Worm (Caenorhabditis elegans) whole organism, L4 larva: ENCODE data around the gene srd-23.
A peak's percentile ranks its signal among the peaks of the same experiment; 100 is the strongest.

Experiments
- D1046.2 ChIP-seq: fragments of 200-800 bp; sonication (Bioruptor generic); IDR thresholded peaks from 2 replicates; pipeline ENCODE4 v1.3.6; 2022; ENCODE audit warnings: missing genetic modification characterization, missing compliant biosample characterization
- F49E8.2 ChIP-seq: sonication (generic microtip); optimal IDR thresholded peaks from 2 replicates; lab custom pipeline; 2016; ENCODE audit warnings: missing compliant biosample characterization, mild to moderate bottlenecking, missing genetic modification characterization, borderline replicate concordance
- T26A8.4 ChIP-seq: fragments of 200-800 bp; sonication (Bioruptor generic); IDR thresholded peaks from 2 replicates; pipeline ENCODE4 v1.3.6; 2022; ENCODE audit warnings: missing genetic modification characterization, missing compliant biosample characterization
- Y75B8A.6 ChIP-seq: fragments of 200-800 bp; sonication (Bioruptor generic); IDR thresholded peaks from 2 replicates; pipeline ENCODE4 v1.3.6; 2022; ENCODE audit warnings: missing genetic modification reagents, missing genetic modification characterization, missing compliant biosample characterization
- aha-1 ChIP-seq: fragments of 150-350 bp; peaks from one replicate; lab custom pipeline; 2014; ENCODE audit warnings: missing biosample characterization, missing genetic modification characterization
- ama-1 ChIP-seq: fragments of 150-350 bp; optimal IDR thresholded peaks from 2 replicates; lab custom pipeline; 2014; ENCODE audit warnings: inconsistent platforms, mixed read lengths
- daf-12 ChIP-seq: fragments of 150-350 bp; optimal IDR thresholded peaks from 2 replicates; lab custom pipeline; 2014; ENCODE audit warnings: missing biosample characterization, missing genetic modification reagents, missing genetic modification characterization
- daf-19 ChIP-seq: fragments of 200-800 bp; sonication (Bioruptor generic); conservative IDR thresholded peaks from 2 replicates; pipeline ENCODE4 v1.3.6; 2022; ENCODE audit warnings: missing genetic modification characterization, missing compliant biosample characterization
- dmd-8 ChIP-seq: fragments of 200-800 bp; sonication (Bioruptor generic); IDR thresholded peaks from 2 replicates; pipeline ENCODE4 v1.3.6; 2022; ENCODE audit warnings: missing genetic modification characterization, missing compliant biosample characterization
- hif-1 ChIP-seq, 2 experiments: sonication (generic microtip); optimal IDR thresholded peaks; 2 replicates each; lab custom pipeline; 2016 to 2017; ENCODE audit warnings: missing compliant biosample characterization in 2 of 2, missing genetic modification characterization in 2 of 2, missing genetic modification reagents in 2 of 2, missing genotype in 2 of 2, mild to moderate bottlenecking in 1 of 2
- hmg-1.1 ChIP-seq: fragments of 200-800 bp; sonication (Bioruptor generic); IDR thresholded peaks from 2 replicates; pipeline ENCODE4 v1.3.6; 2022; ENCODE audit warnings: missing genetic modification reagents, missing genetic modification characterization, missing compliant biosample characterization
- lin-29 ChIP-seq: fragments of 200-800 bp; sonication (Bioruptor generic); IDR thresholded peaks from 2 replicates; pipeline ENCODE4 v1.3.6; 2022; ENCODE audit warnings: missing genetic modification reagents, missing genetic modification characterization, missing compliant biosample characterization
- madf-9 ChIP-seq: fragments of 200-800 bp; sonication (Bioruptor generic); conservative IDR thresholded peaks from 2 replicates; pipeline ENCODE4 v1.3.6; 2022; ENCODE audit warnings: missing genetic modification reagents, missing genetic modification characterization, missing compliant biosample characterization
- mdt-29 ChIP-seq: fragments of 200-800 bp; sonication (Bioruptor generic); IDR thresholded peaks from 2 replicates; pipeline ENCODE4 v1.3.6; 2022; ENCODE audit warnings: missing genetic modification reagents, missing genetic modification characterization, missing compliant biosample characterization
- nhr-10 ChIP-seq: fragments of 150-350 bp; optimal IDR thresholded peaks from 2 replicates; lab custom pipeline; 2014; ENCODE audit warnings: missing biosample characterization, missing genetic modification characterization
- nhr-11 ChIP-seq: fragments of 150-350 bp; optimal IDR thresholded peaks from 2 replicates; lab custom pipeline; 2014; ENCODE audit warnings: missing biosample characterization, missing genetic modification characterization
- nhr-111 ChIP-seq: fragments of 200-800 bp; sonication (Bioruptor generic); optimal IDR thresholded peaks from 2 replicates; lab custom pipeline; 2018; ENCODE audit warnings: mild to moderate bottlenecking, missing genetic modification characterization, missing compliant biosample characterization
- nhr-48 ChIP-seq: sonication (generic microtip); optimal IDR thresholded peaks from 2 replicates; lab custom pipeline; 2016; ENCODE audit warnings: mild to moderate bottlenecking, missing genetic modification characterization, missing compliant biosample characterization
- pha-4 ChIP-seq, 2 experiments: fragments of 150-350 bp in 1 of 2; fragments of 200-800 bp in 1 of 2; sonication (Bioruptor generic) in 1 of 2; IDR thresholded peaks in 1 of 2; optimal IDR thresholded peaks in 1 of 2; 2 replicates each; pipeline versions ENCODE4 v1.3.6 to Lab custom; 2014 to 2022; ENCODE audit warnings: missing genetic modification characterization in 2 of 2, missing genetic modification reagents in 2 of 2, missing biosample characterization in 1 of 2, missing compliant biosample characterization in 1 of 2
- snpc-1.2 ChIP-seq: fragments of 200-800 bp; sonication (Bioruptor generic); IDR thresholded peaks from 2 replicates; pipeline ENCODE4 v1.3.6; 2022; ENCODE audit warnings: missing genetic modification reagents, missing genetic modification characterization, missing compliant biosample characterization
- unc-130 ChIP-seq: sonication (generic microtip); optimal IDR thresholded peaks from 2 replicates; lab custom pipeline; 2016; ENCODE audit warnings: missing genetic modification reagents, missing genetic modification characterization, missing compliant biosample characterization
- unc-62 ChIP-seq, 3 experiments: fragments of 150-350 bp in 1 of 3; sonication (generic microtip); optimal IDR thresholded peaks in 2 of 3; peaks in 1 of 3; 1 replicate in 1 of 3; 2 replicates in 2 of 3; lab custom pipeline; 2014 to 2017; ENCODE audit warnings: missing biosample characterization in 3 of 3, missing genetic modification characterization in 3 of 3, missing genetic modification reagents in 3 of 3, missing genotype in 1 of 3
- vab-7 ChIP-seq: fragments of 200-800 bp; sonication (Bioruptor generic); IDR thresholded peaks from 2 replicates; pipeline ENCODE4 v1.3.6; 2022; ENCODE audit warnings: missing genetic modification reagents, missing genetic modification characterization, missing compliant biosample characterization
- zag-1 ChIP-seq: fragments of 150-350 bp; optimal IDR thresholded peaks from 2 replicates; lab custom pipeline; 2014; ENCODE audit warnings: missing biosample characterization, missing genetic modification characterization
- zip-11 ChIP-seq: fragments of 200-800 bp; sonication (Bioruptor generic); IDR thresholded peaks from 2 replicates; pipeline ENCODE4 v1.3.6; 2022; ENCODE audit warnings: missing genetic modification characterization, missing compliant biosample characterization
- zip-2 ChIP-seq: fragments of 150-350 bp; optimal IDR thresholded peaks from 2 replicates; lab custom pipeline; 2014; ENCODE audit warnings: missing biosample characterization, missing genetic modification characterization

srd-23 gene

ce11 chrIV:15165602-15166001 is 14.1 kb upstream of the srd-23 start:
- peak; percentile 58; the same call in 1 of the 2 replicates for TF ChIP-seq snpc-1.2 (GFP tag; lab: Robert Waterston, UW)
- TF ChIP-seq dmd-8 (GFP tag; lab: Robert Waterston, UW) = no peak
- TF ChIP-seq ama-1 (lab: Kevin White, UChicago) = no peak
- TF ChIP-seq Y75B8A.6 = no peak
- no peak for TF ChIP-seq nhr-10 (tag; lab: Kevin White, UChicago)
- no peak for TF ChIP-seq vab-7 (GFP tag; lab: Robert Waterston, UW)
- TF ChIP-seq zag-1 (tag; lab: Kevin White, UChicago) = no peak
- no peak for TF ChIP-seq mdt-29 (GFP tag; lab: Robert Waterston, UW)
- no peak for TF ChIP-seq zip-11

- TF ChIP-seq zip-2 (no peak), F49E8.2 (tag; lab: Kevin White, UChicago) (no peak), snpc-1.2 (GFP tag; lab: Robert Waterston, UW) (peak; percentile 98)
- TF ChIP-seq, all 104 proteins: peak for 1
These were observed 11.3 kb upstream of the srd-23 start for ce11 chrIV:15168442-15168841.

DNA sequence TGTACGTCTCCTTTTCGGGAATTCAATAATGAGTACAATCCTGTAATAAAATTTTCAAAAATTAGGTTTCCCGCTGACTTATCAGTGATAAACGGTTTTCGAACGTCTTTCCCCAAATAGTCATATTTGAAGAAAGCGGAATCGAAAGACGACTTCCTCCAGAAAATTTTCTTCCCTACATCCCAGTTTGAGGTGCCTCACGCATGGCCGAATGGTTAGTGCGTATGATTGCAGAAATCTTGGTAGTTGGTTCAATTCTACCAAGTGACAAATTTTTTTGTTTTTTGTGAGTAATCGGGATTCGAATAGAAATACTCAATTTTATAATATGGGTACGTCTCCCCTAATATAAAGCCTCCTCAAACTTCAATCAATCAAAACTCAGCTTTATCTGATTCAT is 9.5 kb upstream of the srd-23 start:
- TF ChIP-seq snpc-1.2 (GFP tag; lab: Robert Waterston, UW) (peak; percentile 97), D1046.2 (peak; percentile 57; the same call in 1 of the 2 replicates), madf-9 (GFP tag; lab: Robert Waterston, UW) (0 out of 2 replicates have a peak, but pooled peaks have one; percentile 12)

DNA sequence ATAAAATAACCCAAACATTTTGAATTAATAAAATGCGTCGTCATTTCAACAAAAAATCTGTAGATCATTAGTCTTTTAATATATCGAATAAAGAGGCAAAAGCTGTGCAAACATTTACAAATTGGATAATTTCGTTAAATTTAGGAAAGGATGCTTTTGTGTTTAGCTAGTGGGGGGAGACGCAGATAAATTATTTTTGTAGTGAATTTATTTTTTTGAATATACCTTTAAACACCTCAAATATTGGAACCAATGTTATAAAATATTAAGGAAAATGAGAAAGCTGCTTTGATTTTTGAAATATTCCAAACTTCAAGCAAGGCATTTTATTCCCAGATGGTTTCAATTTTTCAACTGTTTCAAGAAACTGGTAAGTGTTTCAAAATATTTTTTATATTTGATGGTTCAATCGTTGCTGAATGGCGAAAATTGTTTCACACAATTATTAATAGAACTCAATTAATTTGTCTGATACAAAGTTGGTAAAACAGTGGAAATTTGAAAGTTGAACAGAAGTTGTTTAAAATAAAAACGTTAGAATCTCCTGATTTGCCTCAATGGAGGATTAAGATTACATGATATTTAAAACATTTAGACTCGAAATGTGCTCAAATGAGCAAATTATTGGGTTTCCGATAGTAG is 4.1 kb upstream of the srd-23 start, which contains the start of gene Y40H7A.4:
Gene Y40H7A.4, minus strand, starts transcription at position 51 of the 642 bp plus-strand sequence.
- TF ChIP-seq aha-1 (no peak), nhr-11 (tag; lab: Kevin White, UChicago) (no peak), unc-62 (GFP tag; optimal IDR thresholded peaks at IDR 0.05 in 1 of 2; lab: Kevin White, UChicago) (no peak), unc-62 (tag; optimal IDR thresholded peaks at IDR 0.05; lab: Kevin White, UChicago) (no peak), T26A8.4 (GFP tag; lab: Robert Waterston, UW) (no peak), nhr-111 (GFP tag; lab: Kevin White, UChicago) (no peak), snpc-1.2 (GFP tag; lab: Robert Waterston, UW) (peak; percentile 72; the same call in 1 of the 2 replicates), lin-29 (no peak)

DNA sequence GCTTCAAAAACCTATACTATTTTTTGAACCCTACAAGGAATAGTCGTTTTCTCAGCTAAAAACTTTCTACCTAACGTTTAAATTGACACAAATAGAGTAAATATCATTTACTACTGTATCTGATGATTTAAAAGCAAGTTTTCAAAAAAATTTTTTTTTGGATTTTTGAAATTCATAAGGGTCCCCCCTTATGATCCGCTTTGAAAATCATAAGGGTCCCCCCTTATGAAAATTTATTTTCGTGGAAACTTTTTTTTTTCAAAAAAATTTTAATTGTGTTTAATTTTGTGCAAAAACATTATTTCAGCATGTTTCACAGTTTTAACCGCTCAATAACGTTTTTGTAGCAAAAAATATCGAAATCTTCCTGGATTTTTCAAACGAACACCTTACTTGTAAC is 4.3 kb downstream of the srd-23 start:
- TF ChIP-seq snpc-1.2 (GFP tag; lab: Robert Waterston, UW) = peak; percentile 72; the same call in 1 of the 2 replicates

ce11 chrIV:15187517-15188181 is 7.9 kb downstream of the srd-23 start:
- TF ChIP-seq unc-130 (peak; percentile 8), nhr-48 (tag; lab: Kevin White, UChicago) (no peak), D1046.2 (0 out of 2 replicates have a peak, but pooled peaks have one; percentile 68), vab-7 (GFP tag; lab: Robert Waterston, UW) (peak; percentile 53), hmg-1.1 (0 out of 2 replicates have a peak, but pooled peaks have one; percentile 19), mdt-29 (GFP tag; lab: Robert Waterston, UW) (0 out of 2 replicates have a peak, but pooled peaks have one; percentile 44), hif-1 (tag; optimal IDR thresholded peaks at IDR 0.05; lab: Kevin White, UChicago) (no peak), daf-12 (tag; lab: Kevin White, UChicago) (no peak), madf-9 (GFP tag; lab: Robert Waterston, UW) (0 out of 2 replicates have a peak, but pooled peaks have one; percentile 8), snpc-1.2 (GFP tag; lab: Robert Waterston, UW) (peak; percentile 96), pha-4 (GFP tag; IDR thresholded peaks at IDR 0.05; lab: Robert Waterston, UW) (peak; percentile 49; the same call in 1 of the 2 replicates), pha-4 (tag; optimal IDR thresholded peaks at IDR 0.05; lab: Kevin White, UChicago) (no peak), daf-19 (GFP tag; lab: Robert Waterston, UW) (no peak)
